Worm (Caenorhabditis elegans) whole organism, young adult: ENCODE results near the gene idi-1.

ENCODE experiments used
- D2030.7 ChIP-seq: fragments of 200-800 bp; sonication (Bioruptor generic); IDR thresholded peaks from 2 replicates; pipeline ENCODE4 v1.3.6; 2022; ENCODE audit warnings: missing genetic modification reagents, missing genetic modification characterization, missing compliant biosample characterization
- F49E8.2 ChIP-seq: sonication (generic microtip); optimal IDR thresholded peaks from 3 replicates; lab custom pipeline; 2017; ENCODE audit warnings: missing genetic modification characterization, mild to moderate bottlenecking, missing compliant biosample characterization, antibody characterized with exemption, moderate library complexity; ENCODE audit not compliant: insufficient read depth
- F55B11.4 ChIP-seq: sonication (generic microtip); optimal IDR thresholded peaks from 2 replicates; lab custom pipeline; 2016; ENCODE audit warnings: missing compliant biosample characterization, missing genetic modification characterization, borderline replicate concordance; ENCODE audit not compliant: insufficient read depth
- F57C9.4 ChIP-seq: sonication (generic microtip); optimal IDR thresholded peaks from 2 replicates; lab custom pipeline; 2017; ENCODE audit warnings: mild to moderate bottlenecking, missing genetic modification characterization, missing compliant biosample characterization
- K11D2.4 ChIP-seq: fragments of 200-800 bp; sonication (Bioruptor generic); IDR thresholded peaks from 2 replicates; pipeline ENCODE4 v1.3.6; 2022; ENCODE audit warnings: missing genetic modification reagents, missing genetic modification characterization, missing compliant biosample characterization
- K12H6.12 ChIP-seq: fragments of 200-800 bp; sonication (Bioruptor generic); optimal IDR thresholded peaks from 2 replicates; lab custom pipeline; 2018; ENCODE audit warnings: mild to moderate bottlenecking, missing genetic modification characterization, missing compliant biosample characterization
- Y79H2A.3 ChIP-seq: fragments of 200-800 bp; sonication (Bioruptor generic); conservative IDR thresholded peaks from 2 replicates; pipeline ENCODE4 v1.3.6; 2022; ENCODE audit warnings: missing genetic modification reagents, missing genetic modification characterization, missing compliant biosample characterization
- ama-1 ChIP-seq, 3 experiments: fragments of 150-350 bp in 1 of 3; sonication (generic microtip) in 2 of 3; optimal IDR thresholded peaks; 2 replicates each; lab custom pipeline; 2014 to 2018; ENCODE audit warnings: missing biosample characterization in 2 of 3, missing genetic modification characterization in 2 of 3, missing genetic modification reagents in 2 of 3
- aptf-2 ChIP-seq: fragments of 200-800 bp; sonication (Bioruptor generic); conservative IDR thresholded peaks from 2 replicates; pipeline ENCODE4 v1.3.6; 2022; ENCODE audit warnings: missing genetic modification reagents, missing genetic modification characterization, missing compliant biosample characterization
- attf-3 ChIP-seq: fragments of 200-800 bp; sonication (Bioruptor generic); conservative IDR thresholded peaks from 2 replicates; pipeline ENCODE4 v1.3.6; 2022; ENCODE audit warnings: missing genetic modification reagents, missing genetic modification characterization, missing compliant biosample characterization
- attf-5 ChIP-seq: fragments of 200-800 bp; sonication (Bioruptor generic); optimal IDR thresholded peaks from 2 replicates; lab custom pipeline; 2018; ENCODE audit warnings: mild to moderate bottlenecking, missing genetic modification characterization, missing compliant biosample characterization
- attf-6 ChIP-seq: fragments of 200-800 bp; sonication (Bioruptor generic); IDR thresholded peaks from 2 replicates; pipeline ENCODE4 v1.3.6; 2022; ENCODE audit warnings: missing genetic modification reagents, missing genetic modification characterization, missing compliant biosample characterization
- cebp-1 ChIP-seq, 2 experiments: fragments of 200-800 bp in 1 of 2; sonication (Bioruptor generic) in 1 of 2; sonication (generic microtip) in 1 of 2; IDR thresholded peaks in 1 of 2; optimal IDR thresholded peaks in 1 of 2; 2 replicates each; pipeline versions ENCODE4 v1.3.6 to Lab custom; 2017 to 2022; ENCODE audit warnings: missing compliant biosample characterization in 2 of 2, missing genetic modification characterization in 2 of 2, mild to moderate bottlenecking in 1 of 2, missing genetic modification reagents in 1 of 2, moderate library complexity in 1 of 2
- ceh-27 ChIP-seq: fragments of 200-800 bp; sonication (Bioruptor generic); optimal IDR thresholded peaks from 2 replicates; lab custom pipeline; 2018; ENCODE audit warnings: mild to moderate bottlenecking, missing genetic modification characterization, moderate library complexity, missing compliant biosample characterization
- ceh-58 ChIP-seq: fragments of 200-800 bp; sonication (Bioruptor generic); IDR thresholded peaks from 2 replicates; pipeline ENCODE4 v1.3.6; 2022; ENCODE audit warnings: missing genetic modification characterization, missing compliant biosample characterization
- ceh-79 ChIP-seq: sonication (generic microtip); optimal IDR thresholded peaks from 2 replicates; lab custom pipeline; 2017; ENCODE audit warnings: mild to moderate bottlenecking, missing genetic modification characterization, missing compliant biosample characterization
- ceh-91 ChIP-seq: fragments of 200-800 bp; sonication (Bioruptor generic); IDR thresholded peaks from 2 replicates; pipeline ENCODE4 v1.3.6; 2022; ENCODE audit warnings: missing genetic modification reagents, missing genetic modification characterization, missing compliant biosample characterization
- chd-7 ChIP-seq: sonication (generic microtip); optimal IDR thresholded peaks from 2 replicates; lab custom pipeline; 2016; ENCODE audit warnings: mild to moderate bottlenecking, missing genetic modification characterization, moderate library complexity, missing compliant biosample characterization
- him-1 ChIP-seq: sonication (generic microtip); optimal IDR thresholded peaks from 2 replicates; lab custom pipeline; 2016; ENCODE audit warnings: missing genotype, missing genetic modification reagents, missing genetic modification characterization, missing compliant biosample characterization
- hlh-26 ChIP-seq: fragments of 200-800 bp; sonication (Bioruptor generic); conservative IDR thresholded peaks from 2 replicates; pipeline ENCODE4 v1.3.6; 2022; ENCODE audit warnings: missing genetic modification reagents, missing genetic modification characterization, missing compliant biosample characterization
- hmg-1.2 ChIP-seq: fragments of 200-800 bp; sonication (Bioruptor generic); IDR thresholded peaks from 2 replicates; pipeline ENCODE4 v1.3.6; 2022; ENCODE audit warnings: missing genetic modification reagents, missing genetic modification characterization, missing compliant biosample characterization
- hrde-1 ChIP-seq: sonication (generic microtip); optimal IDR thresholded peaks from 2 replicates; lab custom pipeline; 2016; ENCODE audit warnings: missing genetic modification characterization, mild to moderate bottlenecking, missing compliant biosample characterization, moderate library complexity, missing genotype, missing genetic modification reagents, borderline replicate concordance
- let-607 ChIP-seq, 2 experiments: fragments of 200-800 bp in 1 of 2; sonication (Bioruptor generic) in 1 of 2; sonication (generic microtip) in 1 of 2; optimal IDR thresholded peaks; 2 replicates each; lab custom pipeline; 2016 to 2018; ENCODE audit warnings: mild to moderate bottlenecking in 2 of 2, missing compliant biosample characterization in 2 of 2, missing genetic modification characterization in 2 of 2, moderate library complexity in 2 of 2, missing genotype in 1 of 2
- lin-35 ChIP-seq, 3 experiments: fragments of 150-350 bp in 2 of 3; sonication (generic microtip) in 1 of 3; optimal IDR thresholded peaks; 2 replicates each; lab custom pipeline; 2014 to 2018; ENCODE audit warnings: missing biosample characterization in 3 of 3, missing genetic modification characterization in 3 of 3, missing genetic modification reagents in 3 of 3
- madf-3 ChIP-seq: fragments of 200-800 bp; sonication (Bioruptor generic); IDR thresholded peaks from 2 replicates; pipeline ENCODE4 v1.3.6; 2022; ENCODE audit warnings: missing genetic modification reagents, missing genetic modification characterization, missing compliant biosample characterization
- madf-6 ChIP-seq: fragments of 200-800 bp; sonication (Bioruptor generic); IDR thresholded peaks from 2 replicates; pipeline ENCODE4 v1.3.6; 2022; ENCODE audit warnings: missing genetic modification reagents, missing genetic modification characterization, missing compliant biosample characterization
- madf-8 ChIP-seq: fragments of 200-800 bp; sonication (Bioruptor generic); conservative IDR thresholded peaks from 2 replicates; pipeline ENCODE4 v1.3.6; 2022; ENCODE audit warnings: missing genetic modification reagents, missing genetic modification characterization, missing compliant biosample characterization
- mcd-1 ChIP-seq: fragments of 200-800 bp; sonication (Bioruptor generic); IDR thresholded peaks from 2 replicates; pipeline ENCODE4 v1.3.6; 2022; ENCODE audit warnings: missing genetic modification reagents, missing genetic modification characterization, missing compliant biosample characterization
- mel-28 ChIP-seq: sonication (generic microtip); optimal IDR thresholded peaks from 2 replicates; lab custom pipeline; 2016; ENCODE audit warnings: borderline replicate concordance, mild to moderate bottlenecking, missing genetic modification characterization, missing compliant biosample characterization
- mes-4 ChIP-seq: sonication (generic microtip); optimal IDR thresholded peaks from 2 replicates; lab custom pipeline; 2016; ENCODE audit warnings: missing genotype, missing genetic modification characterization, missing compliant biosample characterization
- mxl-1 ChIP-seq: sonication (generic microtip); optimal IDR thresholded peaks from 2 replicates; lab custom pipeline; 2016; ENCODE audit warnings: missing genetic modification characterization, missing compliant biosample characterization
- nfya-2 ChIP-seq: fragments of 200-800 bp; sonication (Bioruptor generic); IDR thresholded peaks from 2 replicates; pipeline ENCODE4 v1.3.6; 2022; ENCODE audit warnings: missing genetic modification reagents, missing genetic modification characterization, missing compliant biosample characterization
- nhr-80 ChIP-seq: sonication (generic microtip); optimal IDR thresholded peaks from 2 replicates; lab custom pipeline; 2016; ENCODE audit warnings: missing genetic modification characterization, missing compliant biosample characterization
- nhr-90 ChIP-seq: sonication (generic microtip); optimal IDR thresholded peaks from 2 replicates; lab custom pipeline; 2016; ENCODE audit warnings: missing genotype, mild to moderate bottlenecking, missing genetic modification characterization, missing compliant biosample characterization
- pbrm-1 ChIP-seq: fragments of 200-800 bp; sonication (Bioruptor generic); IDR thresholded peaks from 2 replicates; pipeline ENCODE4 v1.3.6; 2022; ENCODE audit warnings: missing genetic modification reagents, missing genetic modification characterization, missing compliant biosample characterization
- pha-4 ChIP-seq: fragments of 150-350 bp; sonication (generic microtip); optimal IDR thresholded peaks from 2 replicates; lab custom pipeline; 2014; ENCODE audit warnings: missing biosample characterization, missing genetic modification reagents, missing genetic modification characterization
- snpc-1.1 ChIP-seq: sonication (generic microtip); optimal IDR thresholded peaks from 2 replicates; lab custom pipeline; 2017; ENCODE audit warnings: missing genetic modification characterization, mild to moderate bottlenecking, missing compliant biosample characterization, antibody characterized with exemption, moderate library complexity, missing genotype, missing genetic modification reagents; ENCODE audit not compliant: insufficient read depth
- tbp1 ChIP-seq: fragments of 200-800 bp; sonication (Bioruptor generic); optimal IDR thresholded peaks from 2 replicates; lab custom pipeline; 2018; ENCODE audit warnings: mild to moderate bottlenecking, missing genetic modification characterization, missing compliant biosample characterization
- tlf-1 ChIP-seq: fragments of 200-800 bp; sonication (Bioruptor generic); optimal IDR thresholded peaks from 2 replicates; lab custom pipeline; 2018; ENCODE audit warnings: mild to moderate bottlenecking, missing genetic modification characterization, missing compliant biosample characterization
- unc-62 ChIP-seq: fragments of 150-350 bp; optimal IDR thresholded peaks from 2 replicates; lab custom pipeline; 2014; ENCODE audit warnings: missing biosample characterization, missing genetic modification reagents, missing genetic modification characterization
- xnd-1 ChIP-seq: sonication (generic microtip); optimal IDR thresholded peaks from 2 replicates; lab custom pipeline; 2016; ENCODE audit warnings: missing genotype, missing genetic modification reagents, missing genetic modification characterization, missing compliant biosample characterization
- zfh-2 ChIP-seq: fragments of 200-800 bp; sonication (Bioruptor generic); conservative IDR thresholded peaks from 2 replicates; pipeline ENCODE4 v1.3.6; 2022; ENCODE audit warnings: missing genetic modification reagents, missing genetic modification characterization, missing compliant biosample characterization
- ztf-25 ChIP-seq: fragments of 200-800 bp; sonication (Bioruptor generic); IDR thresholded peaks from 2 replicates; pipeline ENCODE4 v1.3.6; 2022; ENCODE audit warnings: missing genetic modification reagents, missing genetic modification characterization, missing compliant biosample characterization
- ztf-26 ChIP-seq: sonication (generic microtip); optimal IDR thresholded peaks from 2 replicates; lab custom pipeline; 2017; ENCODE audit warnings: missing genetic modification characterization, missing compliant biosample characterization
- ztf-28 ChIP-seq: fragments of 200-800 bp; sonication (Bioruptor generic); IDR thresholded peaks from 2 replicates; pipeline ENCODE4 v1.3.6; 2022; ENCODE audit warnings: missing genetic modification reagents, missing genetic modification characterization, missing compliant biosample characterization

Gene idi-1

ce11 chrIII:8130177-8130902 is 38.8 kb downstream of the idi-1 start, which contains the start of the genes rpl-21 and C14B9.10 (continued):
- TF ChIP-seq let-607 (tag; optimal IDR thresholded peaks at IDR 0.05; lab: Kevin White, UChicago) (peak in 1 of 2 experiments; percentile 59), F55B11.4 (tag; lab: Kevin White, UChicago) (no peak), aptf-2 (GFP tag; lab: Robert Waterston, UW) (no peak), madf-6 (GFP tag; lab: Robert Waterston, UW) (peak; percentile 92), mel-28 (tag; lab: Kevin White, UChicago) (no peak), nfya-2 (GFP tag; lab: Robert Waterston, UW) (no peak), him-1 (tag; lab: Kevin White, UChicago) (peak; percentile 65), F49E8.2 (peak; percentile 82), ztf-28 (GFP tag; lab: Robert Waterston, UW) (0 out of 2 replicates have a peak, but pooled peaks have one; percentile 22), tlf-1 (GFP tag; lab: Kevin White, UChicago) (peak; percentile 82), mcd-1 (GFP tag; lab: Robert Waterston, UW) (peak; percentile 80), Y79H2A.3 (GFP tag; lab: Robert Waterston, UW) (no peak), hlh-26 (no peak), ztf-25 (no peak), attf-5 (GFP tag; lab: Kevin White, UChicago) (peak; percentile 76), F57C9.4 (no peak), nhr-80 (tag; lab: Kevin White, UChicago) (peak; percentile 36), pha-4 (tag; lab: Kevin White, UChicago) (peak; percentile 76), mxl-1 (tag; lab: Kevin White, UChicago) (no peak), lin-35 (GFP tag; optimal IDR thresholded peaks at IDR 0.05; lab: Kevin White, UChicago) (peak in 1 of 3 experiments; percentile 67), pbrm-1 (GFP tag; lab: Robert Waterston, UW) (peak; percentile 89), hmg-1.2 (peak; percentile 91), hrde-1 (tag; lab: Kevin White, UChicago) (no peak), ceh-79 (tag; lab: Kevin White, UChicago) (no peak), tbp1 (peak; percentile 71), mes-4 (tag; lab: Kevin White, UChicago) (peak; percentile 2), nhr-90 (tag; lab: Kevin White, UChicago) (no peak), snpc-1.1 (tag; lab: Kevin White, UChicago) (peak; percentile 60), K12H6.12 (no peak), K11D2.4 (GFP tag; lab: Robert Waterston, UW) (no peak), xnd-1 (tag; lab: Kevin White, UChicago) (peak; percentile 60), attf-6 (no peak), D2030.7 (GFP tag; lab: Robert Waterston, UW) (peak; percentile 78), madf-3 (peak; percentile 89), madf-8 (GFP tag; lab: Robert Waterston, UW) (peak; percentile 53), attf-3 (GFP tag; lab: Robert Waterston, UW) (peak; percentile 70), zfh-2 (no peak), ceh-27 (GFP tag; lab: Kevin White, UChicago) (peak; percentile 79), cebp-1 (GFP tag; IDR thresholded peaks at IDR 0.05; lab: Robert Waterston, UW) (no peak), cebp-1 (tag; optimal IDR thresholded peaks at IDR 0.05; lab: Kevin White, UChicago) (peak; percentile 64), ceh-91 (GFP tag; lab: Robert Waterston, UW) (peak; percentile 88), ama-1 (optimal IDR thresholded peaks at IDR 0.05; lab: Kevin White, UChicago) (no peak), ama-1 (GFP tag; optimal IDR thresholded peaks at IDR 0.05; lab: Kevin White, UChicago) (no peak), ztf-26 (tag; lab: Kevin White, UChicago) (no peak), chd-7 (tag; lab: Kevin White, UChicago) (no peak), unc-62 (GFP tag; lab: Kevin White, UChicago) (no peak), ceh-58 (GFP tag; lab: Robert Waterston, UW) (no peak)
